Fruit fly (Drosophila melanogaster) Kc167 (cell line): ENCODE results near the gene CG32568.

Source experiments
- Myc ChIP-seq: fragments of >200 bp; optimal IDR thresholded peaks from 2 replicates; lab custom pipeline; 2017; ENCODE audit warnings: missing external identifiers
- Sin3A ChIP-seq: fragments of >200 bp; optimal IDR thresholded peaks from 2 replicates; lab custom pipeline; 2018; ENCODE audit warnings: missing external identifiers
- h ChIP-seq: fragments of >200 bp; optimal IDR thresholded peaks from 3 replicates; lab custom pipeline; 2018; ENCODE audit warnings: missing external identifiers
- insv ChIP-seq: fragments of >200 bp; optimal IDR thresholded peaks from 3 replicates; lab custom pipeline; 2018; ENCODE audit warnings: missing external identifiers
- psq ChIP-seq: fragments of >200 bp; optimal IDR thresholded peaks from 2 replicates; lab custom pipeline; 2017; ENCODE audit warnings: missing external identifiers
- ttk ChIP-seq: sonication (Bioruptor generic); optimal IDR thresholded peaks from 2 replicates; lab custom pipeline; 2017; ENCODE audit warnings: missing external identifiers

CG32568 gene

DNA sequence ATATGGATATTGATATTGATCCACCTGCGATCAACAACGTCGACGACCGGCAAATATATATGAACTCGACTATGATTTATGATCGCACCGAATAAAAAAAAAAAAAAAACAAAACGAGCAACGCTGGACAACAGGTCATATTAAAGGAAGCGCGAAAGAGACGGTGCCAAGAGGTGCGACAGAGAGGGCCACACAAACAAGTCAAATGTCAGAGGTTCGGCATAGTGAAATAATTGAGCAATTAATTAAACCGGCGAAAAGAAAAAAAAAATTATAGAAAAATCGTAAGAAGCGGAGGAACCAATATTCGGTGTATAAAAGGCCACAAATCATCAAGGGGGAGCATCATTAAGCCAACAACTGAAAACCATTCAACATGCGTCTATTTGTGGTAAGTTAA lies 1.8 kb downstream of the CG32568 start, which contains the start of gene Twdlalpha:
Gene Twdlalpha (plus strand): TSS at position 301 of the 400 bp plus-strand sequence.
- TF ChIP-seq psq (lab: Kevin White, UChicago) (no peak), h (lab: Kevin White, UChicago) (no peak), Myc (no peak), insv (lab: Kevin White, UChicago) (no peak), ttk (lab: Kevin White, UChicago) (no peak), Sin3A (no peak)

DNA sequence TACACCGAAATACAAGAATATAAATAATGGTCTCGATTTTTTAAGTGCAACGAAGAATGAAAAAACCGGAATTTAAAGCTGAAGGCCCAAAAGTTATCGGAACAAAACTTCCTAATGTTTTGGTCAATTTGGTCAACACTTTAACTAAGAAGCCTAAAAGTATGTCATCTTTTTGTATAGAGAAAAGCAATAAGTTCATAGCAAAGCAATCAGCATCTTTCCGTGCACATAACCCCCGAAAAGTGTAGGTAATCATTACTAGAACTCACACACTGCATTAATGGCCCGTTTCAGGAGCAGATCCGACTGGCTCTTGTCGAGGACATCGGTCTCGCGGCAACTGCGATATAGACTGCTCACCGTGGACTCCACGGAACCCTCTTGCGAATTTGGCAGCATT lies 3.6 kb downstream of the CG32568 start:
- TF ChIP-seq insv (lab: Kevin White, UChicago) (no peak), psq (lab: Kevin White, UChicago) (no peak), ttk (lab: Kevin White, UChicago) (no peak), Sin3A (no peak), h (lab: Kevin White, UChicago) (no peak), Myc (no peak)

DNA sequence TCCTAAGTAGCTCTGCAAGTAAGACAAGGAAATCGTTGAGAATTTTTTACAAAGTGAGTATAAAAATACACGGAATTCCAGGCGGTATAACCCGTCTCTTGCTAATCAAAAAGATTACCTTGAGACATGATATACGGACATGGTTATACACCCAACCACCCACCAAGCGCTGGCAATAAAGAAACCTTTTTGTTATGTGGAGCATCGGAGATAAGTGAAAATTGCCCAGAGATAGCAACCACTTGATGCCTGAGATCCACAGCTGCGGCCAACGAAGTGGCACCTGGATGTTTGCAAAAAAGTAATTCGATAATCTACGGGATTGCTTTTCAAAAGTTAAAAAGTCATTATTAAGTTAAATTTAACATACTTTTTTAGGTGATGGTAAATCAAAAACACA lies 5.2 kb downstream of the CG32568 start:
- TF ChIP-seq insv (lab: Kevin White, UChicago), result no peak
- TF ChIP-seq ttk (lab: Kevin White, UChicago), result no peak

DNA sequence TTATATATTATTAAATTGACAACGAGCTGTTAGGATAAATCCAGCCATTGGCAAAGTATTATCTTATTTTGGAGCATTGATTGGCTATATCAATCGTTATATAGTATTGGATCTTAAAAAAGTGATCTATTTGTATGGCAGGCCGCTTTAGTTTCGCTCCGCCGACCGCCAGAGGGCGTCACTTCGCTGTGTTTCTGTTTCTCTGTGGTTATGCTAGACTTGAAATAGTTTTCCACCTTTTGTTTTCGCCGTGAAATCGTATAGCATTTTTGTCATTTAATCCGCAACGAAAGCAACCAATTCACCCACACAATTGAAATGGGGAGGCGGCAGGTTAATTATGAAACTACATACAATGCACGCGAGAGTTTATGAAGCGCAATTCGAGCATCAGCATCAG lies 6.1 kb downstream of the CG32568 start:
- TF ChIP-seq Myc (no peak), h (lab: Kevin White, UChicago) (peak; percentile 4)

DNA sequence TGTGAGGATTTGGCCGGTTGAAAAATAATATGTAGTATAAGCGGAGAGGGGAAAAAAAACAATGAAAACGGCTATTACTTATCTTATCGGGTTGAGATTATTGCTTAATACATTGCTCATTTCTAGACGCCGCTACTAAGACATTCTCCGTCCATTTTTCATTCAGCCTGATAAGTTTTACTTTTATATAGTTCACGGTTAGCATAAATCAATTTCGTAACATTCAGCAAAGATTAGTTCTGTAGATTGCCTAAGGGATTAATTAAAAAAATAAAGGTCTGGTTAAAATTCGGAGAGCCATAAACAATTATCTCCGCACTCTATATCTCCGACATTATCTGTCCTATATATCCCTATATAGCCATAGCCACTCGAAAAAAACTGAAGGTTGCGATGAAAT lies 6.8 kb downstream of the CG32568 start:
- no peak for TF ChIP-seq h (lab: Kevin White, UChicago)
- no peak for TF ChIP-seq psq (lab: Kevin White, UChicago)
- TF ChIP-seq ttk (lab: Kevin White, UChicago), result no peak
- no peak for TF ChIP-seq insv (lab: Kevin White, UChicago)
- no peak for TF ChIP-seq Sin3A
- TF ChIP-seq Myc, result no peak

DNA sequence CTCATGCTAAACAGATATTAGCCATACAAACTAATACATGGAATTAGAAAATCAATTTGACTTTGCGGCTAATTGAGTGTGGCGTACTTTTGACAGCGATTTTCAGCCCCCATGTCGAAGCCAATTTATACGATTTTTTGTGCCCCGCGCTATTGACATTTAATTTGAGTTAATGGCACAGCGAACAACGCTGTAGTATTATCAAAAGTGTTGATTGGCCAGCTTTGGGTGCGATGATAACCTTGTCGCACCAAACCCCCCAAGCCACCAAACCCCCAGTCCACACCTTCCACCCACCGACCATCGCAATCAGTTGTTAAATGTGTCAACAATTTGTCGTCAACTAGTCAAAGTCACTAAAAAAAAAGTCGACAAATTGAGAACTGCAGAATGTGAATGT lies 8.6 kb downstream of the CG32568 start:
- TF ChIP-seq Myc (no peak), h (lab: Kevin White, UChicago) (no peak), psq (lab: Kevin White, UChicago) (no peak), insv (lab: Kevin White, UChicago) (no peak), Sin3A (no peak), ttk (lab: Kevin White, UChicago) (no peak)

DNA sequence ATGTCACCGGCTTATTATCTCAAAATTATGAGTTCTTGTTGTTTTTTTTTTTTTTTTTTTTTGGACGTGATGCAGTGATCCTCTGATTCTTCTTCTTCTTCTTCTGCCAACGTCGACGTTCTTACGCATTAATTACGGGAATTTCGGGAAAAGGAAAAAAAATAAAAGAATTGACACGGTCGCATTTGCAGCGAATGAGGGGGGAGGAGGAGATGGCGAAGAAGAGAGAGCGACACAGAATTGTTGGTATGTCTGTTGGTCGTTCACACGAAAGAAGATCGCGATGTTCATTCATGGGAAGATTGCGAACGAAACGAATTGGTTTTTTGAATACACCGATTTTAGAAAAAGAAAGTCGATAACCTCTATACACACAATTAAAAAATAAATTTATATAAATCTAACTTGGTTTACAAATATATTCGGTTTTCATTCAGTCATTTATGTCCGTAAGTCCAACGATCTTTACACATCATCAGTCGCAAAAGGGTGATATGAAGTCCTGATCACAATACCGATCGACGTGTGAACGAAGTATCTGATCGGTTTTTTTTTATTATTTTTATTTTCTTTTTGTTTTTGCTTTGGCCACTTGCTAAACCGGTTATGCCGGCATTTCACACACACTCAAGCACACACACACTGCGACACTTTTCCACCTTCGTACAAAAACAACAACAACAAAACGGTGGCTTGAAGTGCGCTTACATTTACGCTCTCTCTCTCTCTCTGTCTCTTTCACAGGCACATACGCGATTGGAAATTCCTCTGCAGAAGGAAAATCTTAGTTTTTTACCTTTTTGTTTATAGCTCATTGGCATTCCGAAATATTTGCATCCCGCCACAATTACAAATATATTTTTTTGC lies 10.2 kb downstream of the CG32568 start:
- TF ChIP-seq ttk (lab: Kevin White, UChicago), result no peak
- no peak for TF ChIP-seq insv (lab: Kevin White, UChicago)
- no peak for TF ChIP-seq Myc
- TF ChIP-seq h (lab: Kevin White, UChicago), result no peak
- no peak for TF ChIP-seq psq (lab: Kevin White, UChicago)
- no peak for TF ChIP-seq Sin3A

DNA sequence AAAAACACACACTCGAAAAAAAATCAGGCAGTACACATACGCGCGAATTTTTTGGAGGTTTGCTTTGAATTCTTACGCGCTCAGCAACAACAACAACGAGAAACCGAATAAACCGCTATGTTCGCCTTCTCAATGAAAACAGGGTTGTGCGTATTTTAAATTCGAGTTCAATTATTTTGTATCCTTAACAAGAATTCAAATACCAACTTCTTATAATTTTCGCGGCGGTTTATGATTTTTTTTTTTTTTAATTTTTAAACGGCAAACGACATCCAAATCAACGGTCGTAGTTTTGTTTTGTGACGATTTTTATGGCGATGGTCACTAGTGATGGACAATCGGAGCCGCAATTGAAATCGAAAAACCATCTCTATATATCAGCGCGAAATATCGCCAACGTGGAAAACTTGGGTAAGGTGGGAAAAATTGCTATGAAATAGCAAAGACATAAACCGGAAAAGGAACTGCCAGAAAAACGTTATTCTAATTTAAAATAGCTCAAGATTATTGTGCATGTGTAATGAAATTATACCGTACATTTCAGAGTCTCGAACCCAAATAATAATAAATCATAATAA lies 11.0 kb downstream of the CG32568 start, which contains the start of gene goe:
Gene goe (minus strand): TSS at position 332 of the 578 bp plus-strand sequence.
- no peak for TF ChIP-seq Sin3A
- TF ChIP-seq h (lab: Kevin White, UChicago), result no peak
- no peak for TF ChIP-seq ttk (lab: Kevin White, UChicago)
- no peak for TF ChIP-seq Myc
- no peak for TF ChIP-seq insv (lab: Kevin White, UChicago)
- TF ChIP-seq psq (lab: Kevin White, UChicago), result no peak

DNA sequence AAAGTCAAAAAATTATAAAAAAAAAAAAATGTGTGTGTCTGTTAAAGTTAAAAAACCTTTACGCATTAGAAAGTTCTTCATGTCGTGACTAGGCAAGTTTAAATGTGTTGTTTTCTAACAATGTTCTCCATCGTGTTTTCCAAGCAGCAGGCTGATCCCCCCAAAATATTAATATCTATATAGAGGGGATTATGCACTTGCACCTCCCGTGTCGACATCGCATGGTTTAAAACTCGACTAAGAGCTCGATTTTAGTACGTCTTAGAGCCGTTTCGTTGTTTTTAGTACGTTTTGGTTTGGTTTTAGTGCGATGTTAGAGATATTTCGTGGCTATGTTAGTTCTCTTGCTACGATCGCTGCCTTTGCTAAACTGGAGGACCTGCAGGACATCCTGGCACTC lies 12.4 kb downstream of the CG32568 start:
- no peak for TF ChIP-seq insv (lab: Kevin White, UChicago)

DNA sequence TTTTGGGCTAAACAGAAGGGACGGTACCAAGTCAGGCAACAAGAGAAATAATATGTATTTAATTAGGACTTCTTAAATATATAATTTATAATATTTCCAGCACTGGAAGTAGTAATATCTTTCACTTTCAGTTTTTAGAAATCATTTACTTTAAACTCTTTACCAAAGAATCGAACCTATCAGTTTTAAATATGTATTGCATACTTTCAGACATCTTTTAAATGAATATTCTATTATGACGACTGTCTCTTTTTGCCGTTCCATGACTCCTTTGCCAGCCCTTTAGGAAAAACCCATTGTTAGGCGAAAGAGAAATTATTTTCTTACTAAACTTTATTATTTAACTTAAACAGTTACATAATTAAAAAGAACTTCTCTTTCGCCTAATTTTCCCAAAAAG lies 16.9 kb downstream of the CG32568 start:
- TF ChIP-seq h (lab: Kevin White, UChicago) (no peak), Myc (no peak), psq (lab: Kevin White, UChicago) (no peak)

DNA sequence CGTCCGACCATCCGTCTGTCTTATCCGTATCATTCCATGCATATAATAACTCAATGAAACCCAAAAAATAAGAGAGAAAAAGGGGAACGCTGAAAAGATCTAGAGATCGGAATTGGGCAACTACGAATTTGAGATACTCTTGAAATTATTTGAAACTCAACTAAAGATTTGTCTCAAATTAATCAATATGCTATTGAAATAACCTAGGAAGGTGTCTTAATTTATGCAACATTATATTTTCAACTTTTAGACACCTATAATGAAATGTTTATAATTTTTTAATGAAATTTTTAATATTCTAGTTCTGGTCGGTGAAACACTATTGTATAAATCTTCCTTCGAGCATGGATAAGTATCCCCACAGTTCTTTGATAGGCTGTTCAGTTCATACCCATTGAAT lies 19.8 kb downstream of the CG32568 start:
- TF ChIP-seq h (lab: Kevin White, UChicago) (no peak), psq (lab: Kevin White, UChicago) (no peak), Sin3A (no peak), insv (lab: Kevin White, UChicago) (no peak), Myc (no peak), ttk (lab: Kevin White, UChicago) (no peak)

DNA sequence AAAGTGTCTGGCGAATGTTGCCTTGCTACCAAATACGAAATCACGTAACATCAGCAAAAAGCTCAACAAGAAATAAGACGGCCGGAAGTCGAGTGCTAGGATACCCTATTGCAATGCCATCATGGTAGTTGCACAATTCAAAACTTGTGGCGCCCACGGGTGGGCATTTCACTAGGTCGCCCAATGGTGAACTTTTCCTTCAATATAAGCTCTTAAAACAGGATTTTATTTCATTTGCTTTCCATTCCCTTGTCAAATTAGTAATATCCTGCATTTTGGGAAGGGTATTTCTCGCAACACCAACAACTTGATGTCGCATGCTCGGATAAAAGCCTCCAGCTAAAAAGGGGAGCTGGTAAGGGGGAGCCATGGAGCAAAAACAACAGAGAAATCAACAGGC lies 20.8 kb downstream of the CG32568 start:
- TF ChIP-seq ttk (lab: Kevin White, UChicago) (no peak), h (lab: Kevin White, UChicago) (no peak), Myc (no peak), Sin3A (no peak), psq (lab: Kevin White, UChicago) (no peak), insv (lab: Kevin White, UChicago) (no peak)

DNA sequence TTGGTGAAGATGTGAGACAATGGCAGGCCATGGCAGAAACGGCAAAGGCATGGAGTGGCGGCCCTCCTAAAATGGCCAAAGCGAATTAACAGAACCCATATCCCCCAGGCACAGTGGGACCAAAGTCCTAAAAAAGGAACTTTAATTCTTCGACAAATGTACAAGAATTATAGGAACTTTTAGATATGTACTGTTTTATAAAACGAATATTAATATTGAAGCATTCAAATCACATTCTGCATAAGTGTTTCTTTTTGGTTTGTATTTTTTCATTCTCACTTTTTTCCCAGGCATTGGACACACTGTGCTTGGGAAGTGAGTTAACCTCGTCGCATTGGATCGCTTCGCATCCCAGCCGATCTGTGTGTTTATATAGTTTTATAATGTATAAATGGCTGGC lies 24.2 kb downstream of the CG32568 start:
- TF ChIP-seq ttk (lab: Kevin White, UChicago) (no peak), Sin3A (no peak), psq (lab: Kevin White, UChicago) (no peak), Myc (no peak), insv (lab: Kevin White, UChicago) (no peak), h (lab: Kevin White, UChicago) (no peak)
